Worm (Caenorhabditis elegans): ENCODE measurements around the gene gmpr-1.
"Not testable (repeated sequence)": the region's sequence is repeated elsewhere in the genome, so short reads cannot be mapped to it uniquely, and the experiment has no call there.

The gmpr-1 gene

DNA sequence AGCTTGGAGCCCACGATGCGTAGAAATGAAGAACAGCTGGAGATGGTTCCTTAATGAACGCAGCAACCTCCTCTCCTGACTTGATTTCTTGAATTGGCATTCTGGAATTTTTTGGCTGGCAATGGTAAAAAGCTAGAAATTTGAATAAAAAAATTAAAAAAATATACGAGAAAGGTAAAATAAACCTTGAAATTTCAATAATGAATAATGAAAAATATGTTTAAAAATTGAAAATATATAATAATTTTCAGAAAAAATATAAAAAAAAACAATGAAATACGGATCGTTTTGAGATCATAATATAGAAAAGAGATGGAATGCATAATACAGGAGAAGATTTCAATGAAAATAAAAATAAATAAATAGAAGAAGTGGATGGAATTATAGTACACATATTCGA, 30.0 kb downstream of the gmpr-1 start, which contains the start of gene glrx-3:
Gene glrx-3, minus strand, starts transcription at position 101 of the 400 bp plus-strand sequence.
- TF ChIP-seq hlh-4 (tag; optimal IDR thresholded peaks at IDR 0.05): no peak
- TF ChIP-seq pax-3 (tag; optimal IDR thresholded peaks at IDR 0.05): no peak
- TF ChIP-seq swsn-7 (tag; optimal IDR thresholded peaks at IDR 0.05): no peak
- no peak for TF ChIP-seq fos-1 (tag; optimal IDR thresholded peaks at IDR 0.05)
- no peak for TF ChIP-seq lsy-2 (tag; optimal IDR thresholded peaks at IDR 0.05)
- TF ChIP-seq irx-1 (tag; optimal IDR thresholded peaks at IDR 0.05): no peak
- no peak for TF ChIP-seq ama-1 (optimal IDR thresholded peaks at IDR 0.05)
- no peak for TF ChIP-seq ztf-4 (tag; optimal IDR thresholded peaks at IDR 0.05)

DNA sequence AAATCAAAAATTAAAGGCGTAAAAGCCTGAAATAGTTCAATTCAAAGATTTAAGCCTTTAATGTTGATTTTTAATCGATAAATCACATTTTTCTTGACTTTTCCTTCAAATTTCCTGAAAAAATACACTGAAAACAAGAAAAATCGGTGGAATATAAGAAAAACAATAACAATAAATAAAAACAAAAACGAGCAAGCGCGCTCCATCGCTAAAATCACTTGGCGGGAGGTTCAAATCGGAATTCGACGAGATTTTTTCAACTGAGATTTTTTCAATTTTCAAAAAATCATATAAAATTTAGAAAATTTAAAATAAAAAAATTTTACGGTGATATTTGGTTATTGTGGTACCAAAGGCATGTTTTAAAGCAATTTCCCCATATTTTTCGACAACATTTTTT, 31.7 kb downstream of the gmpr-1 start:
- peak; percentile 35 to 80 (median 53) for TF ChIP-seq dpl-1 (GFP tag; optimal IDR thresholded peaks at IDR 0.05)
- peak; percentile 81 to 86 for TF ChIP-seq efl-1 (optimal IDR thresholded peaks at IDR 0.05)
- TF ChIP-seq efl-1 (GFP tag; optimal IDR thresholded peaks at IDR 0.05 in 1 of 2): peak; percentile 85 to 98
- peak; percentile 12 for TF ChIP-seq nhr-47 (tag; optimal IDR thresholded peaks at IDR 0.05)
- TF ChIP-seq nhr-71 (tag; optimal IDR thresholded peaks at IDR 0.05): peak; percentile 3
- no peak for TF ChIP-seq Y116A8C.19 (tag; optimal IDR thresholded peaks at IDR 0.05; ENCODE audit: borderline replicate concordance)
- peak; percentile 60 to 68 for TF ChIP-seq lin-35 (GFP tag; optimal IDR thresholded peaks at IDR 0.05)
- peak; percentile 8 for TF ChIP-seq xbp-1 (tag; optimal IDR thresholded peaks at IDR 0.05)
- TF ChIP-seq lsy-2 (tag; optimal IDR thresholded peaks at IDR 0.05): peak in 1 of 2 experiments; percentile 2
- TF ChIP-seq tlp-1 (tag; optimal IDR thresholded peaks at IDR 0.05): no peak

- not testable (repeated sequence) for TF ChIP-seq nhr-76 (tag; optimal IDR thresholded peaks at IDR 0.05); efl-3 (GFP tag; optimal IDR thresholded peaks at IDR 0.05); elt-3 (tag; optimal IDR thresholded peaks at IDR 0.05)
Measured at ce11 chrV:4336462-4336861, 34.7 kb downstream of the gmpr-1 start, which contains the start of gene irld-1. TSS of gene irld-1 (plus strand) at chrV:4336762.

DNA sequence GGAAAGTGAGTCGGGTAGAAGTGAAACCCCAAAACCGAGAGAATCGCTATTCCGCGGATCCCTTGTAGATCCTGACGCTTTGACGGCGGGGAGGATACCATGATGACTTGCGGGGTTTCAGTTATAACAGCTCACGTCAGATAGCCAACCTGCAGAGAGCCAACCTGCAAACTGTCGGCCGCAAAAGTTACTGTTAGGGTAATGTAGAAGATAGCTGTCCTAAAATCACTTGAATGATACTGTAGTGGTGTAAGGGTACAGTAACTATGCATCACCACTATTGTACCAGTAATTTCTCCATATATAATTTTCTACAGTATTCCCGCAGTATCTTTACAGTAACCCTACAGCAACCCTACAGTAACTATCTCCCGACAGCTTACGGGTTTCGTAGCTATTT, 38.7 kb downstream of the gmpr-1 start, which contains the start of gene oac-12:
Gene oac-12, minus strand, starts transcription at position 101 of the 400 bp plus-strand sequence.
- TF ChIP-seq nhr-85 (tag): peak; percentile 2
- no peak for TF ChIP-seq nhr-71 (tag; optimal IDR thresholded peaks at IDR 0.05)

DNA sequence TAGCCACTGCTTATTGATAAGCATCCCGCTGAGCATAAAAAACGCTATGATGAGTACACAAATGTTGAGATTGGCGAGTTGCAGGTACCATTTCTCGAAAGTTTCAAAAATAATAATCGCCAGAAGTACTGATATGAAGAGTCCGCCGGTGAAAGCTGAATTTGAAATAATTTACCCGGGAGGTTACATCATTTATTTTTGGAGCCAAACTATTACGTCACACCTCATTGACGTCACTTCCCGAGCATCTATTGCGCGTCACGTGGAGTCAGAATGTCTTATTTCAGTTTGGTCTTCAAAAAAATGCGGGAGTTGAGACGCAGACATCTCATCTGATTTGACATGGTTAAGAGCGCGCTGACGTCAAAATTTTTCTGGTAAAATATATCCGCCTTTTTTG, 40.4 kb downstream of the gmpr-1 start:
- TF ChIP-seq egl-27 (tag; optimal IDR thresholded peaks at IDR 0.05): no peak
- no peak for TF ChIP-seq swsn-7 (tag; optimal IDR thresholded peaks at IDR 0.05)
- TF ChIP-seq aha-1 (tag; optimal IDR thresholded peaks at IDR 0.05): no peak
- TF ChIP-seq nhr-28 (tag; optimal IDR thresholded peaks at IDR 0.05): no peak
- no peak for TF ChIP-seq unc-98 (GFP tag; IDR thresholded peaks at IDR 0.05)
- TF ChIP-seq blmp-1 (tag; optimal IDR thresholded peaks at IDR 0.05): no peak
- TF ChIP-seq fkh-4 (tag; optimal IDR thresholded peaks at IDR 0.05; ENCODE audit: borderline replicate concordance): no peak
- TF ChIP-seq ceh-90 (tag; optimal IDR thresholded peaks at IDR 0.05): no peak
- no peak for TF ChIP-seq efl-1 (optimal IDR thresholded peaks at IDR 0.05)
- no peak for TF ChIP-seq efl-1 (GFP tag; optimal IDR thresholded peaks at IDR 0.05 in 1 of 2)
- no peak for TF ChIP-seq skn-1 (tag; optimal IDR thresholded peaks at IDR 0.05)
- no peak for TF ChIP-seq lsy-2 (tag; optimal IDR thresholded peaks at IDR 0.05)
- no peak for TF ChIP-seq sup-37 (GFP tag; optimal IDR thresholded peaks at IDR 0.05)
- no peak for TF ChIP-seq jun-1 (tag; optimal IDR thresholded peaks at IDR 0.05)
- TF ChIP-seq nhr-20 (tag; optimal IDR thresholded peaks at IDR 0.05): no peak
- TF ChIP-seq nhr-71 (tag; optimal IDR thresholded peaks at IDR 0.05): no peak
- TF ChIP-seq mdl-1 (tag; optimal IDR thresholded peaks at IDR 0.05): no peak
- no peak for TF ChIP-seq mef-2 (tag; optimal IDR thresholded peaks at IDR 0.05)
- no peak for TF ChIP-seq ceh-82 (tag; optimal IDR thresholded peaks at IDR 0.05)
- no peak for TF ChIP-seq unc-86 (tag; optimal IDR thresholded peaks at IDR 0.05)
